Fruit fly (Drosophila melanogaster): Measurements from ENCODE around the gene corto.

DNA sequence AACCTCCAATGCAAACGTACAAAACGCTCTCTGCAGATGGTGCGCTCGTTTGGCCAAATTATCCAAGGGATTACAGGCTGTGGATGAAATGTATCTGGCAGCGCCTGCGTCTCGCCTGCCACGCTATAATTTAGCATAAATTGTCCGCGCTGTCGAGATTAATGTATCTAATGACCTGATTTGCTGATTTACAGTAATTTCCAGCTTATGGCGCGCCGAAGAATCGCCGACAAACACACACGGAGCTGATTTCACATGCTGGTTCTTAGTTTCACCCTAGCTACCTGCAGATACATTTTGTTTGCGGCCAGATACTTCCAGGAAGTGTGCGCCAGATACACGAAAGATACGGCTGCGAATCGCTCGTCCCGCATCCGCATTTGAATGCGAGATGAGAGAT is 7.4 kb upstream of the corto start:
- TF ChIP-seq CG8478 (optimal IDR thresholded peaks at IDR 0.05) (no peak), CTCF (optimal IDR thresholded peaks at IDR 0.05) (no peak)
